Fruit fly (Drosophila melanogaster): ENCODE results near the gene Ir85a.
A peak's percentile ranks its signal among the peaks of the same experiment; 100 is the strongest.

Ir85a gene

dm6 chr3R:8794384-8794783, at the start of gene Ir85a:
Gene Ir85a, plus strand, starts transcription at chr3R:8794684.
- TF ChIP-seq CG17806 (tag; optimal IDR thresholded peaks at IDR 0.05) (no peak), Pif1B (GFP tag; optimal IDR thresholded peaks at IDR 0.05) (no peak), CG8159 (tag; optimal IDR thresholded peaks at IDR 0.05) (no peak), CG8301 (tag; optimal IDR thresholded peaks at IDR 0.05) (no peak), EcR (GFP tag; optimal IDR thresholded peaks at IDR 0.05) (no peak), CG32121 (GFP tag; IDR thresholded peaks at IDR 0.05) (no peak), CG12605 (GFP tag; IDR thresholded peaks at IDR 0.05) (no peak), CG4496 (GFP tag; IDR thresholded peaks at IDR 0.05) (no peak), CG34367 (tag; optimal IDR thresholded peaks at IDR 0.05) (no peak), CG14655 (GFP tag; optimal IDR thresholded peaks at IDR 0.05) (no peak), CG13204 (GFP tag; optimal IDR thresholded peaks at IDR 0.05) (no peak), Snoo (tag; optimal IDR thresholded peaks at IDR 0.05) (no peak), D1 (tag; optimal IDR thresholded peaks at IDR 0.05) (no peak), Pif1A (GFP tag; optimal IDR thresholded peaks at IDR 0.05) (no peak), CG9948 (tag; optimal IDR thresholded peaks at IDR 0.05) (no peak), fd96Ca (GFP tag; IDR thresholded peaks at IDR 0.05) (no peak), CG15710 (tag; optimal IDR thresholded peaks at IDR 0.05) (no peak), Ets98B (GFP tag; IDR thresholded peaks at IDR 0.05) (no peak), CG10348 (GFP tag; IDR thresholded peaks at IDR 0.05) (no peak)

- TF ChIP-seq rn (GFP tag; IDR thresholded peaks at IDR 0.05) (0 out of 2 replicates have a peak, but pooled peaks have one; percentile 28), CG34367 (tag; optimal IDR thresholded peaks at IDR 0.05) (peak; percentile 68), Pif1B (GFP tag; optimal IDR thresholded peaks at IDR 0.05) (peak; percentile 92), Pif1A (GFP tag; optimal IDR thresholded peaks at IDR 0.05) (peak; percentile 95), CG9948 (tag; optimal IDR thresholded peaks at IDR 0.05) (peak; percentile 78), CG8301 (tag; optimal IDR thresholded peaks at IDR 0.05) (peak; percentile 76), gl (tag; optimal IDR thresholded peaks at IDR 0.05) (peak; percentile 42), CG4496 (GFP tag; IDR thresholded peaks at IDR 0.05) (peak; percentile 87), D1 (tag; optimal IDR thresholded peaks at IDR 0.05) (peak; percentile 56), CG32121 (GFP tag; IDR thresholded peaks at IDR 0.05) (peak; percentile 84), CG12605 (GFP tag; IDR thresholded peaks at IDR 0.05) (peak; percentile 84), Snoo (tag; optimal IDR thresholded peaks at IDR 0.05) (peak; percentile 80), CG8159 (tag; optimal IDR thresholded peaks at IDR 0.05) (peak; percentile 86), CG10348 (GFP tag; IDR thresholded peaks at IDR 0.05) (no peak), Ets98B (GFP tag; IDR thresholded peaks at IDR 0.05) (peak; percentile 73), CG13204 (GFP tag; optimal IDR thresholded peaks at IDR 0.05) (peak; percentile 6), CG17806 (tag; optimal IDR thresholded peaks at IDR 0.05) (peak; percentile 79), EcR (GFP tag; optimal IDR thresholded peaks at IDR 0.05) (no peak), CG14655 (GFP tag; optimal IDR thresholded peaks at IDR 0.05) (peak; percentile 72), fd96Ca (GFP tag; IDR thresholded peaks at IDR 0.05) (peak; percentile 52), CG15710 (tag; optimal IDR thresholded peaks at IDR 0.05) (peak; percentile 77)
These were observed 48.1 kb upstream of the Ir85a start for dm6 chr3R:8746354-8746753.

- peak; percentile 2 for TF ChIP-seq CG9948 (tag; optimal IDR thresholded peaks at IDR 0.05)
- 0 out of 2 replicates have a peak, but pooled peaks have one; percentile 6 for TF ChIP-seq CG12605 (GFP tag; IDR thresholded peaks at IDR 0.05)
- TF ChIP-seq Snoo (tag; optimal IDR thresholded peaks at IDR 0.05): peak; percentile 21
- peak; percentile 17; the same call in 1 of the 2 replicates for TF ChIP-seq Ets98B (GFP tag; IDR thresholded peaks at IDR 0.05)
- TF ChIP-seq Pif1A (GFP tag; optimal IDR thresholded peaks at IDR 0.05): peak; percentile 18
- TF ChIP-seq CG10348 (GFP tag; IDR thresholded peaks at IDR 0.05): no peak
These were observed 47.2 kb upstream of the Ir85a start, which contains the start of the genes CG9801 and Nasp for dm6 chr3R:8747134-8747870. Gene CG9801, minus strand, starts transcription at chr3R:8747675. Gene Nasp, plus strand, starts transcription at chr3R:8747798.

dm6 chr3R:8747871-8748775, 46.4 kb upstream of the Ir85a start:
- peak; percentile 79 for TF ChIP-seq CG8159 (tag; optimal IDR thresholded peaks at IDR 0.05)
- peak; percentile 96 for TF ChIP-seq Pif1A (GFP tag; optimal IDR thresholded peaks at IDR 0.05)
- peak; percentile 83 for TF ChIP-seq CG32121 (GFP tag; IDR thresholded peaks at IDR 0.05)
- peak; percentile 83 for TF ChIP-seq Snoo (tag; optimal IDR thresholded peaks at IDR 0.05)
- peak; percentile 64 for TF ChIP-seq CG17806 (tag; optimal IDR thresholded peaks at IDR 0.05)
- peak; percentile 1 for TF ChIP-seq gl (tag; optimal IDR thresholded peaks at IDR 0.05)
- peak; percentile 75; the same call in 2 of the 3 replicates for TF ChIP-seq CG4496 (GFP tag; IDR thresholded peaks at IDR 0.05)
- peak; percentile 40 for TF ChIP-seq rn (GFP tag; IDR thresholded peaks at IDR 0.05)
- peak; percentile 32 for TF ChIP-seq D1 (tag; optimal IDR thresholded peaks at IDR 0.05)
- TF ChIP-seq CG10348 (GFP tag; IDR thresholded peaks at IDR 0.05): 0 out of 2 replicates have a peak, but pooled peaks have one; percentile 40
- peak; percentile 72 for TF ChIP-seq CG8301 (tag; optimal IDR thresholded peaks at IDR 0.05)
- peak; percentile 40 for TF ChIP-seq CG13204 (GFP tag; optimal IDR thresholded peaks at IDR 0.05)
- peak; percentile 68 for TF ChIP-seq Ets98B (GFP tag; IDR thresholded peaks at IDR 0.05)
- TF ChIP-seq CG12605 (GFP tag; IDR thresholded peaks at IDR 0.05): peak; percentile 42; the same call in 1 of the 2 replicates
- peak; percentile 77 for TF ChIP-seq CG14655 (GFP tag; optimal IDR thresholded peaks at IDR 0.05)
- peak; percentile 94 for TF ChIP-seq Pif1B (GFP tag; optimal IDR thresholded peaks at IDR 0.05)
- TF ChIP-seq EcR (GFP tag; optimal IDR thresholded peaks at IDR 0.05): peak; percentile 94
- TF ChIP-seq CG34367 (tag; optimal IDR thresholded peaks at IDR 0.05): peak; percentile 71
- no peak for TF ChIP-seq CG9948 (tag; optimal IDR thresholded peaks at IDR 0.05)
- peak; percentile 58; the same call in 2 of the 3 replicates for TF ChIP-seq fd96Ca (GFP tag; IDR thresholded peaks at IDR 0.05)
- TF ChIP-seq CG15710 (tag; optimal IDR thresholded peaks at IDR 0.05): peak; percentile 77

Measured in whole organism, pupa.